Worm (Caenorhabditis elegans) whole organism, L4 larva: ENCODE measurements around the gene gem-1.

Experiments used
- aly-2 ChIP-seq: sonication (generic microtip); optimal IDR thresholded peaks from 2 replicates; lab custom pipeline; 2018; ENCODE audit warnings: missing biosample characterization, missing genetic modification characterization
- ama-1 ChIP-seq: fragments of 150-350 bp; optimal IDR thresholded peaks from 2 replicates; lab custom pipeline; 2014; ENCODE audit warnings: inconsistent platforms, mixed read lengths
- daf-16 ChIP-seq, 3 experiments: sonication (generic microtip); optimal IDR thresholded peaks; 2 replicates each; lab custom pipeline; 2016 to 2017; ENCODE audit warnings: missing genetic modification characterization in 3 of 3, missing genetic modification reagents in 3 of 3, mild to moderate bottlenecking in 2 of 3, missing compliant biosample characterization in 2 of 3, missing biosample characterization in 1 of 3, moderate library complexity in 1 of 3
- egl-27 ChIP-seq: sonication (generic microtip); optimal IDR thresholded peaks from 3 replicates; lab custom pipeline; 2017; ENCODE audit warnings: missing biosample characterization, missing genetic modification reagents, missing genetic modification characterization
- fos-1 ChIP-seq: fragments of 150-350 bp; optimal IDR thresholded peaks from 2 replicates; lab custom pipeline; 2014; ENCODE audit warnings: missing biosample characterization, missing genetic modification characterization
- madf-9 ChIP-seq: fragments of 200-800 bp; sonication (Bioruptor generic); conservative IDR thresholded peaks from 2 replicates; pipeline ENCODE4 v1.3.6; 2022; ENCODE audit warnings: missing genetic modification reagents, missing genetic modification characterization, missing compliant biosample characterization
- mep-1 ChIP-seq: fragments of 150-350 bp; sonication (generic microtip); optimal IDR thresholded peaks from 3 replicates; lab custom pipeline; 2014; ENCODE audit warnings: missing biosample characterization, missing genetic modification characterization
- skn-1 ChIP-seq: fragments of 150-350 bp; optimal IDR thresholded peaks from 2 replicates; lab custom pipeline; 2014; ENCODE audit warnings: missing biosample characterization, missing genetic modification characterization
- unc-62 ChIP-seq, 3 experiments: fragments of 150-350 bp in 1 of 3; sonication (generic microtip); optimal IDR thresholded peaks in 2 of 3; peaks in 1 of 3; 1 replicate in 1 of 3; 2 replicates in 2 of 3; lab custom pipeline; 2014 to 2017; ENCODE audit warnings: missing biosample characterization in 3 of 3, missing genetic modification characterization in 3 of 3, missing genetic modification reagents in 3 of 3, missing genotype in 1 of 3
- zfp-3 ChIP-seq: fragments of 200-800 bp; sonication (Bioruptor generic); conservative IDR thresholded peaks from 2 replicates; pipeline ENCODE4 v1.3.6; 2022; ENCODE audit warnings: missing genetic modification reagents, missing genetic modification characterization, missing compliant biosample characterization
- zip-2 ChIP-seq: fragments of 150-350 bp; optimal IDR thresholded peaks from 2 replicates; lab custom pipeline; 2014; ENCODE audit warnings: missing biosample characterization, missing genetic modification characterization

- no peak for TF ChIP-seq zip-2 (tag; lab: Kevin White, UChicago)
- no peak for TF ChIP-seq aly-2
- no peak for TF ChIP-seq fos-1 (tag; lab: Kevin White, UChicago)
- no peak for TF ChIP-seq unc-62 (GFP tag; optimal IDR thresholded peaks at IDR 0.05 in 1 of 2; lab: Kevin White, UChicago)
- TF ChIP-seq unc-62 (tag; optimal IDR thresholded peaks at IDR 0.05; lab: Kevin White, UChicago): no peak
- no peak for TF ChIP-seq mep-1
- no peak for TF ChIP-seq zfp-3
- no peak for TF ChIP-seq egl-27 (tag; lab: Kevin White, UChicago)
- no peak for TF ChIP-seq madf-9
- no peak for TF ChIP-seq ama-1
- no peak for TF ChIP-seq daf-16 (GFP tag; optimal IDR thresholded peaks at IDR 0.05; lab: Kevin White, UChicago)
- peak; percentile 81 for TF ChIP-seq daf-16 (tag; optimal IDR thresholded peaks at IDR 0.05; lab: Kevin White, UChicago)
- TF ChIP-seq skn-1 (tag; lab: Kevin White, UChicago): no peak
These were observed 43.0 kb downstream of the gem-1 start, which contains the start of gene F46G10.4 for ce11 chrX:13333835-13334234.
